Worm (Caenorhabditis elegans) whole organism, L1 larva: ENCODE measurements around the gene nhr-185.

Experiments
- F16B12.6 ChIP-seq: fragments of 150-350 bp; optimal IDR thresholded peaks from 2 replicates; lab custom pipeline; 2014; ENCODE audit warnings: missing biosample characterization, missing genetic modification characterization
- ceh-8 ChIP-seq: fragments of 200-800 bp; sonication (Bioruptor generic); optimal IDR thresholded peaks from 2 replicates; lab custom pipeline; 2018; ENCODE audit warnings: mild to moderate bottlenecking, missing genetic modification characterization, moderate library complexity, missing compliant biosample characterization
- ceh-82 ChIP-seq, 3 experiments: fragments of 150-350 bp in 1 of 3; sonication (generic microtip) in 2 of 3; optimal IDR thresholded peaks; 2 replicates each; lab custom pipeline; 2014 to 2017; ENCODE audit warnings: missing biosample characterization in 3 of 3, missing genetic modification characterization in 3 of 3
- ceh-88 ChIP-seq: fragments of 200-800 bp; sonication (Bioruptor generic); IDR thresholded peaks from 2 replicates; pipeline ENCODE4 v1.3.6; 2022; ENCODE audit warnings: missing genetic modification characterization, missing compliant biosample characterization
- ceh-90 ChIP-seq: sonication (generic microtip); optimal IDR thresholded peaks from 2 replicates; lab custom pipeline; 2016; ENCODE audit warnings: missing genetic modification characterization, missing compliant biosample characterization
- dsc-1 ChIP-seq: sonication (generic microtip); optimal IDR thresholded peaks from 2 replicates; lab custom pipeline; 2016; ENCODE audit warnings: mild to moderate bottlenecking, missing genetic modification characterization, missing compliant biosample characterization
- efl-1 ChIP-seq, 4 experiments: fragments of 150-350 bp; optimal IDR thresholded peaks in 3 of 4; peaks in 1 of 4; 1 replicate in 1 of 4; 2 replicates in 3 of 4; lab custom pipeline; 2014; ENCODE audit warnings: missing biosample characterization in 2 of 4, missing genetic modification characterization in 2 of 4, missing genetic modification reagents in 2 of 4
- egl-13 ChIP-seq: sonication (generic microtip); optimal IDR thresholded peaks from 2 replicates; lab custom pipeline; 2016; ENCODE audit warnings: missing genotype, missing genetic modification reagents, missing genetic modification characterization, missing compliant biosample characterization
- fkh-10 ChIP-seq: sonication (generic microtip); optimal IDR thresholded peaks from 2 replicates; lab custom pipeline; 2017; ENCODE audit warnings: missing biosample characterization, missing genetic modification reagents, missing genetic modification characterization
- fkh-8 ChIP-seq: sonication (generic microtip); optimal IDR thresholded peaks from 2 replicates; lab custom pipeline; 2016; ENCODE audit warnings: mild to moderate bottlenecking, missing genetic modification characterization, missing compliant biosample characterization
- fos-1 ChIP-seq: fragments of 150-350 bp; optimal IDR thresholded peaks from 2 replicates; lab custom pipeline; 2014; ENCODE audit warnings: missing biosample characterization, missing genetic modification characterization
- hlh-17 ChIP-seq: fragments of 200-800 bp; sonication (Bioruptor generic); optimal IDR thresholded peaks from 2 replicates; lab custom pipeline; 2018; ENCODE audit warnings: missing genetic modification characterization, mild to moderate bottlenecking, missing compliant biosample characterization, moderate library complexity, borderline replicate concordance
- hlh-4 ChIP-seq: sonication (generic microtip); optimal IDR thresholded peaks from 2 replicates; lab custom pipeline; 2016; ENCODE audit warnings: mild to moderate bottlenecking, missing genetic modification characterization, missing compliant biosample characterization
- hpl-2 ChIP-seq: fragments of 150-350 bp; optimal IDR thresholded peaks from 2 replicates; lab custom pipeline; 2014; ENCODE audit warnings: missing biosample characterization, missing genetic modification reagents, missing genetic modification characterization
- irx-1 ChIP-seq: sonication (generic microtip); optimal IDR thresholded peaks from 2 replicates; lab custom pipeline; 2016; ENCODE audit warnings: missing genetic modification characterization, missing compliant biosample characterization
- lin-15B ChIP-seq: fragments of 150-350 bp; sonication (generic microtip); optimal IDR thresholded peaks from 3 replicates; lab custom pipeline; 2014; ENCODE audit warnings: missing biosample characterization, missing genetic modification characterization
- lsy-2 ChIP-seq, 2 experiments: fragments of 150-350 bp; optimal IDR thresholded peaks; 2 replicates each; lab custom pipeline; 2014; ENCODE audit warnings: missing biosample characterization in 2 of 2, missing genetic modification characterization in 2 of 2
- mab-9 ChIP-seq: fragments of 200-800 bp; sonication (Bioruptor generic); IDR thresholded peaks from 2 replicates; pipeline ENCODE4 v1.3.6; 2022; ENCODE audit warnings: missing genetic modification reagents, missing genetic modification characterization, missing compliant biosample characterization
- mdl-1 ChIP-seq, 2 experiments: fragments of 150-350 bp; optimal IDR thresholded peaks; 2 replicates each; lab custom pipeline; 2014 to 2017; ENCODE audit warnings: missing biosample characterization in 2 of 2, missing genetic modification characterization in 2 of 2, inconsistent platforms in 1 of 2
- nhr-237 ChIP-seq: fragments of 150-350 bp; optimal IDR thresholded peaks from 2 replicates; lab custom pipeline; 2014; ENCODE audit warnings: missing biosample characterization, missing genetic modification characterization
- nhr-47 ChIP-seq: sonication (generic microtip); optimal IDR thresholded peaks from 2 replicates; lab custom pipeline; 2016; ENCODE audit warnings: mild to moderate bottlenecking, missing genetic modification characterization, moderate library complexity, missing compliant biosample characterization
- nhr-85 ChIP-seq: sonication (generic microtip); peaks from one replicate; lab custom pipeline; 2016; ENCODE audit warnings: missing genetic modification characterization, inconsistent platforms, missing compliant biosample characterization
- pax-3 ChIP-seq: fragments of 200-800 bp; sonication (Bioruptor generic); optimal IDR thresholded peaks from 2 replicates; lab custom pipeline; 2018; ENCODE audit warnings: mild to moderate bottlenecking, missing genetic modification characterization, moderate library complexity, missing compliant biosample characterization
- skn-1 ChIP-seq: fragments of 150-350 bp; optimal IDR thresholded peaks from 2 replicates; lab custom pipeline; 2014; ENCODE audit warnings: missing biosample characterization, missing genetic modification characterization
- sup-37 ChIP-seq: fragments of 200-800 bp; sonication (Bioruptor generic); optimal IDR thresholded peaks from 2 replicates; lab custom pipeline; 2018; ENCODE audit warnings: mild to moderate bottlenecking, missing genetic modification characterization, missing compliant biosample characterization
- swsn-7 ChIP-seq: sonication (generic microtip); optimal IDR thresholded peaks from 2 replicates; lab custom pipeline; 2016; ENCODE audit warnings: missing genetic modification characterization, missing compliant biosample characterization
- tbx-2 ChIP-seq: sonication (generic microtip); optimal IDR thresholded peaks from 2 replicates; lab custom pipeline; 2016; ENCODE audit warnings: missing genetic modification characterization, missing compliant biosample characterization
- unc-30 ChIP-seq: sonication (generic microtip); optimal IDR thresholded peaks from 2 replicates; lab custom pipeline; 2017; ENCODE audit warnings: missing biosample characterization, missing genetic modification characterization
- unc-62 ChIP-seq: fragments of 150-350 bp; optimal IDR thresholded peaks from 2 replicates; lab custom pipeline; 2014; ENCODE audit warnings: missing biosample characterization, missing genetic modification reagents, missing genetic modification characterization
- unc-86 ChIP-seq: sonication (generic microtip); optimal IDR thresholded peaks from 2 replicates; lab custom pipeline; 2016; ENCODE audit warnings: missing genetic modification characterization, missing compliant biosample characterization
- unc-98 ChIP-seq: fragments of 200-800 bp; sonication (Bioruptor generic); IDR thresholded peaks from 2 replicates; pipeline ENCODE4 v1.3.6; 2022; ENCODE audit warnings: missing genetic modification characterization, missing compliant biosample characterization
- zag-1 ChIP-seq: fragments of 150-350 bp; optimal IDR thresholded peaks from 2 replicates; lab custom pipeline; 2014; ENCODE audit warnings: missing biosample characterization, missing genetic modification characterization
- zip-4 ChIP-seq: fragments of 200-800 bp; sonication (Bioruptor generic); optimal IDR thresholded peaks from 2 replicates; lab custom pipeline; 2018; ENCODE audit warnings: mild to moderate bottlenecking, missing genetic modification characterization, moderate library complexity, missing compliant biosample characterization
- ztf-4 ChIP-seq: fragments of 150-350 bp; optimal IDR thresholded peaks from 2 replicates; lab custom pipeline; 2014; ENCODE audit warnings: missing biosample characterization, missing genetic modification characterization

The nhr-185 gene

ce11 chrV:3812291-3812690, 34.9 kb downstream of the nhr-185 start, which contains the start of gene scl-12:
TSS of gene scl-12 (plus strand) at chrV:3812591.
- TF ChIP-seq lin-15B (no peak), efl-1 (optimal IDR thresholded peaks at IDR 0.05; lab: Kevin White, UChicago) (no peak), efl-1 (GFP tag; optimal IDR thresholded peaks at IDR 0.05 in 1 of 2; lab: Kevin White, UChicago) (peak in 1 of 2 experiments; percentile 80)

ce11 chrV:3811541-3811940, 35.6 kb downstream of the nhr-185 start, which contains the start of gene scl-13:
TSS of gene scl-13 (minus strand) at chrV:3811641.
- TF ChIP-seq unc-62 (GFP tag; lab: Kevin White, UChicago), result no peak
- no peak for TF ChIP-seq unc-86 (tag; lab: Kevin White, UChicago)

ce11 chrV:3810035-3810434, 37.1 kb downstream of the nhr-185 start:
- TF ChIP-seq nhr-47 (tag; lab: Kevin White, UChicago) (no peak), zip-4 (no peak), efl-1 (optimal IDR thresholded peaks at IDR 0.05; lab: Kevin White, UChicago) (no peak), efl-1 (GFP tag; optimal IDR thresholded peaks at IDR 0.05 in 1 of 2; lab: Kevin White, UChicago) (peak in 1 of 2 experiments; percentile 59), nhr-85 (tag; lab: Kevin White, UChicago) (peak; percentile 36)

- TF ChIP-seq egl-13, result no peak
- no peak for TF ChIP-seq hlh-4 (tag; lab: Kevin White, UChicago)
- TF ChIP-seq pax-3 (tag; lab: Kevin White, UChicago), result no peak
- no peak for TF ChIP-seq fos-1
- TF ChIP-seq skn-1, result no peak
- TF ChIP-seq sup-37 (GFP tag; lab: Kevin White, UChicago), result no peak
- no peak for TF ChIP-seq unc-98 (GFP tag; lab: Robert Waterston, UW)
- no peak for TF ChIP-seq mab-9 (GFP tag; lab: Robert Waterston, UW)
- TF ChIP-seq nhr-237 (tag; lab: Kevin White, UChicago), result no peak
- TF ChIP-seq F16B12.6, result no peak
- TF ChIP-seq lsy-2 (tag; optimal IDR thresholded peaks at IDR 0.05; lab: Kevin White, UChicago), result no peak
- TF ChIP-seq irx-1 (tag; lab: Kevin White, UChicago), result no peak
- no peak for TF ChIP-seq hlh-17 (GFP tag; lab: Kevin White, UChicago)
- no peak for TF ChIP-seq unc-30 (tag; lab: Kevin White, UChicago)
- no peak for TF ChIP-seq mdl-1 (tag; optimal IDR thresholded peaks at IDR 0.05; lab: Kevin White, UChicago)
- no peak for TF ChIP-seq ceh-90 (tag; lab: Kevin White, UChicago)
- no peak for TF ChIP-seq ceh-82 (tag; optimal IDR thresholded peaks at IDR 0.05; lab: Kevin White, UChicago)
Observed at ce11 chrV:3808336-3808735, 38.8 kb downstream of the nhr-185 start, which contains the start of gene srw-6. TSS of gene srw-6 (plus strand) at chrV:3808636.

- TF ChIP-seq zag-1 (tag; lab: Kevin White, UChicago), result no peak
- no peak for TF ChIP-seq ceh-90 (tag; lab: Kevin White, UChicago)
- no peak for TF ChIP-seq tbx-2 (tag; lab: Kevin White, UChicago)
- TF ChIP-seq ztf-4, result no peak
- TF ChIP-seq fkh-10, result no peak
- no peak for TF ChIP-seq dsc-1 (tag; lab: Kevin White, UChicago)
- TF ChIP-seq ceh-88 (GFP tag; lab: Robert Waterston, UW), result no peak
- no peak for TF ChIP-seq hpl-2 (GFP tag; lab: Kevin White, UChicago)
- no peak for TF ChIP-seq swsn-7 (tag; lab: Kevin White, UChicago)
- no peak for TF ChIP-seq fkh-8 (tag; lab: Kevin White, UChicago)
- no peak for TF ChIP-seq unc-62 (GFP tag; lab: Kevin White, UChicago)
- TF ChIP-seq ceh-8 (GFP tag; lab: Kevin White, UChicago), result no peak
Observed at ce11 chrV:3807846-3808245, 39.3 kb downstream of the nhr-185 start.
